Worm (Caenorhabditis elegans) whole organism, young adult: ENCODE results near the gene C04E12.2.

Source experiments
- T07F8.4 ChIP-seq: sonication (generic microtip); optimal IDR thresholded peaks from 2 replicates; lab custom pipeline; 2016; ENCODE audit warnings: mild to moderate bottlenecking, missing genetic modification characterization, moderate library complexity, missing compliant biosample characterization
- attf-3 ChIP-seq: fragments of 200-800 bp; sonication (Bioruptor generic); conservative IDR thresholded peaks from 2 replicates; pipeline ENCODE4 v1.3.6; 2022; ENCODE audit warnings: missing genetic modification reagents, missing genetic modification characterization, missing compliant biosample characterization
- die-1 ChIP-seq: sonication (generic microtip); optimal IDR thresholded peaks from 2 replicates; lab custom pipeline; 2016; ENCODE audit warnings: missing genotype, mild to moderate bottlenecking, missing genetic modification characterization, missing compliant biosample characterization
- pha-4 ChIP-seq: fragments of 150-350 bp; sonication (generic microtip); optimal IDR thresholded peaks from 2 replicates; lab custom pipeline; 2014; ENCODE audit warnings: missing biosample characterization, missing genetic modification reagents, missing genetic modification characterization
- rpc-1 ChIP-seq, 2 experiments: fragments of 150-350 bp in 1 of 2; sonication (generic microtip) in 1 of 2; optimal IDR thresholded peaks; 2 replicates each; lab custom pipeline; 2014 to 2018; ENCODE audit warnings: missing biosample characterization in 1 of 2, missing genetic modification characterization in 1 of 2, missing genetic modification reagents in 1 of 2, missing genotype in 1 of 2
- unc-130 ChIP-seq: sonication (generic microtip); optimal IDR thresholded peaks from 2 replicates; lab custom pipeline; 2016; ENCODE audit warnings: missing genetic modification reagents, missing genetic modification characterization, missing compliant biosample characterization

- TF ChIP-seq die-1 (tag; lab: Kevin White, UChicago) (no peak), pha-4 (tag; lab: Kevin White, UChicago) (no peak), attf-3 (no peak; the same call in 1 of the 2 replicates), T07F8.4 (tag; lab: Kevin White, UChicago) (no peak), unc-130 (GFP tag; lab: Kevin White, UChicago) (no peak), rpc-1 (optimal IDR thresholded peaks at IDR 0.05; lab: Kevin White, UChicago) (no peak), rpc-1 (tag; optimal IDR thresholded peaks at IDR 0.05; lab: Kevin White, UChicago) (no peak)
These were observed 26.0 kb upstream of the C04E12.2 start, which contains the start of gene C17B7.10 for ce11 chrV:3341906-3342305.
